Worm (Caenorhabditis elegans): ENCODE measurements around the gene F43D2.7.
A peak's percentile ranks its signal among the peaks of the same experiment; 100 is the strongest.

The F43D2.7 gene

DNA sequence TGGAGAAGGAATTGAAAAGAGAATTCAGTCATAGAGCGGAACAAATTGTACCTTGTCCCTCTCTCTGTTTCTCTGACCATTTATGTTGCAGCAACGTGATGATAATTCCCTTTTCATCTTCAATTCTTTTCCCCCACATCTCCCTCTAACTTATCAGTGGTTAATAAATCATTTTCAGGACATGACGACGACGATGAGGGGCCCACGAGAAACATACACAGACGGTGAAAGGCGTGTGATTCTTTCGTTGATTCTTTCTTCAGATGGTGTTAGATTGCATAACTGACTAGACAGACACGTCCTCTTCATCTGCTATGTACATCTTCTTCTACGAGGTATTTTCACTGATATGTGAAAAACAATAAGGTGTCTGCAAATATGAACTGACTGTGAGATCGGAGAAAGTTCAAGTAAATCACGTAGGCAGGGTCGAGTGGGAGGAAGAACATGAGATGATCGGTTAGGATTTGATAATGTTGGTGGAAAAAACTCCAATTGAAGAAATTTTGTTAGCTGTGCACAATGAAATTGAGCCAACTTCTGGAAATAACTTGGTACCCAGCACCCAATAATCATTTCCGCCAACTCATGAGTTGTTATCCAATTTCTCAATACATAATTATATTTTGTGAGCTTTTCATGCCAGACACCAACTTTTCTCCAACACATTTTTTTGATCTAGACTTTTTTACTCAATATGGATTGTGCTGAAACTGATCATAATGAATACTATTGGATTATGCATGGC, 20.8 kb upstream of the F43D2.7 start, which contains the start of gene srh-17 (continued):
- peak in 1 of 2 experiments; percentile 74 for TF ChIP-seq lin-35 (GFP tag; optimal IDR thresholded peaks at IDR 0.05)
- no peak for TF ChIP-seq nhr-84 (tag; optimal IDR thresholded peaks at IDR 0.05)
- no peak for TF ChIP-seq nhr-11 (tag; optimal IDR thresholded peaks at IDR 0.05)
- no peak for TF ChIP-seq mep-1 (tag; optimal IDR thresholded peaks at IDR 0.05)
- no peak for TF ChIP-seq sptf-1 (tag; optimal IDR thresholded peaks at IDR 0.05)
- TF ChIP-seq unc-86 (tag; optimal IDR thresholded peaks at IDR 0.05): no peak
- TF ChIP-seq hlh-4 (tag; optimal IDR thresholded peaks at IDR 0.05): no peak
- TF ChIP-seq nhr-90 (tag; optimal IDR thresholded peaks at IDR 0.05; ENCODE audit: poor library complexity): peak; percentile 73
- TF ChIP-seq ceh-90 (tag; optimal IDR thresholded peaks at IDR 0.05): no peak
- TF ChIP-seq zip-4 (GFP tag; optimal IDR thresholded peaks at IDR 0.05): no peak
- no peak for TF ChIP-seq dpl-1 (GFP tag; optimal IDR thresholded peaks at IDR 0.05)
- no peak for TF ChIP-seq efl-3 (GFP tag; optimal IDR thresholded peaks at IDR 0.05)
- no peak for TF ChIP-seq fos-1 (tag; optimal IDR thresholded peaks at IDR 0.05)
- TF ChIP-seq C34B4.2 (tag; optimal IDR thresholded peaks at IDR 0.05): no peak
- no peak for TF ChIP-seq unc-30 (tag; optimal IDR thresholded peaks at IDR 0.05)
- no peak for TF ChIP-seq irx-1 (tag; optimal IDR thresholded peaks at IDR 0.05)
- peak; percentile 64 for TF ChIP-seq snu-23 (GFP tag; optimal IDR thresholded peaks at IDR 0.05)

DNA sequence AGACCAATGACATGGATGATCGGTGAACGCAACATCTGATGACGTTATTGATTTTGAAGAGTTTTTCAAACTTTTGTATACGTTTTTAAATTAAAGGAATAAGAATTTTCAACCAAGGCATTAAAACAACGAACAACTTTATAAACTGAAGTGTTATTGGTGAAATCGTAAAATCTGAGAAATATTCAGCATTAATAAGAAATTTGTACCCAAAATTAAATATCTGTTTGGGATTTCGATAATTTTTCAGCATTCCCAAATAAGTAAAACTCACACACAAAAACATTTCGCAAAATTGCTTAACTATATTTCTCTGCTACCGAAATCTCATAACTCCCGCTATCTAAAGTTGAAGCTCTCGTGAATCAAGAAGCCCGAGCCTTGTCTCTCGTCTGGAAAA, 19.6 kb upstream of the F43D2.7 start:
- TF ChIP-seq nhr-90 (tag; optimal IDR thresholded peaks at IDR 0.05; ENCODE audit: poor library complexity) (no peak), pqm-1 (tag; optimal IDR thresholded peaks at IDR 0.05) (no peak), lin-35 (GFP tag; optimal IDR thresholded peaks at IDR 0.05) (no peak), efl-1 (optimal IDR thresholded peaks at IDR 0.05) (no peak), efl-1 (GFP tag; optimal IDR thresholded peaks at IDR 0.05 in 1 of 2) (peak in 1 of 2 experiments; percentile 17)

DNA sequence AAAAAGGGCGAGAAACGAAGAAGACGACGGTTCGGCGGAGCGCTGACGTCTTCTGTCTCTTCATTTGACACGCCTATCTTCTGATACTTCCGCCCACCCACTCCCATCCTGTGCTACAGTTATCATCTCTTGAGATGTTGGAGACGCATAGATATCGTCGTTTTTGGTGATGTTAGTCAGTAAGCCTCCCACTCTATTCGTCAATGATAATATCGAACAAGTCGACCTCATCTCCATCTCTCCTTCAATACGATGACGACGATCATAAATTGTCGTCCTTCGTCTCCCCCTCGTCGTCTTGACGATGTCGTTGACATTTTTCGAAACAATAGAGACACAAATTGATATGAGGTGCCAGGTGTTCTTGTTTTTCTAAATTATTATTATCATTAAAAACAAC, 18.2 kb upstream of the F43D2.7 start, which contains the start of gene slc-25A29:
Gene slc-25A29, minus strand, starts transcription at position 45 of the 400 bp plus-strand sequence.
- TF ChIP-seq hlh-17 (GFP tag; optimal IDR thresholded peaks at IDR 0.05; ENCODE audit: borderline replicate concordance) (no peak), lin-14 (GFP tag; optimal IDR thresholded peaks at IDR 0.05) (peak; percentile 15), efl-1 (optimal IDR thresholded peaks at IDR 0.05) (no peak), efl-1 (GFP tag; optimal IDR thresholded peaks at IDR 0.05 in 1 of 2) (peak in 1 of 2 experiments; percentile 79), nhr-85 (tag) (peak; percentile 28), elt-3 (tag; optimal IDR thresholded peaks at IDR 0.05) (peak in 2 of 6 experiments; percentile 2 to 41), blmp-1 (tag; optimal IDR thresholded peaks at IDR 0.05) (peak; percentile 57), nhr-20 (tag; optimal IDR thresholded peaks at IDR 0.05) (peak; percentile 6), zag-1 (tag; optimal IDR thresholded peaks at IDR 0.05) (no peak), nhr-71 (tag; optimal IDR thresholded peaks at IDR 0.05) (peak; percentile 9)

DNA sequence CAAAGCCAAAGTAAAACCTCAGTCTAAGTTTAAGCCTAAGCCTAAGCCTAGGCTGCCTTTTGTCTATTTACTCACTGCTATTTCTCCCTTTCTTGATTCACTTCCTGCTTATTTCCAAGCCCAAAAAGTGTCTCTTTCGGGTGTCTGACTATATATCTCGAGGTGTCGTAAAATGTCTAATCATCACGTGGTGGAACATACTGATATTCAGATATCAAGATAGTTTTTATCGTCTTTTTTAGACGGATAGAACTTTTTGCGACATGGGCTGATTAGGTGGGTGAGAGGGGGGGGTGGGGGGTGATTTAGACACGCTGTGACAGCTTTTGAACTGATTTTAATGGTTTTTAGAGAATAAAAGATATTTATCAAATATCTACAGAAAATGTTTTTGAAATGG, 17.0 kb upstream of the F43D2.7 start:
- no peak for TF ChIP-seq ces-1 (GFP tag; optimal IDR thresholded peaks at IDR 0.05)
- peak; percentile 33 for TF ChIP-seq blmp-1 (tag; optimal IDR thresholded peaks at IDR 0.05)
- peak in 1 of 2 experiments; percentile 5 for TF ChIP-seq lsy-2 (tag; optimal IDR thresholded peaks at IDR 0.05)
- TF ChIP-seq nhr-20 (tag; optimal IDR thresholded peaks at IDR 0.05): peak; percentile 10
- TF ChIP-seq ztf-11 (tag; optimal IDR thresholded peaks at IDR 0.05): no peak
- TF ChIP-seq sup-37 (GFP tag; optimal IDR thresholded peaks at IDR 0.05): no peak
- TF ChIP-seq Y116A8C.19 (tag; optimal IDR thresholded peaks at IDR 0.05; ENCODE audit: borderline replicate concordance): no peak
- peak in 3 of 6 experiments; percentile 10 to 73 (median 64) for TF ChIP-seq elt-3 (tag; optimal IDR thresholded peaks at IDR 0.05)
- TF ChIP-seq efl-1 (optimal IDR thresholded peaks at IDR 0.05): no peak
- TF ChIP-seq efl-1 (GFP tag; optimal IDR thresholded peaks at IDR 0.05 in 1 of 2): peak in 1 of 2 experiments; percentile 85
- TF ChIP-seq nhr-19 (GFP tag; conservative IDR thresholded peaks at IDR 0.05): peak; percentile 31
- no peak for TF ChIP-seq F16B12.6 (tag; optimal IDR thresholded peaks at IDR 0.05)
- peak; percentile 50 for TF ChIP-seq lin-14 (GFP tag; optimal IDR thresholded peaks at IDR 0.05)
- TF ChIP-seq lin-35 (GFP tag; optimal IDR thresholded peaks at IDR 0.05): peak in 1 of 2 experiments; percentile 7
- TF ChIP-seq ama-1 (optimal IDR thresholded peaks at IDR 0.05): no peak
- TF ChIP-seq nhr-85 (tag): peak; percentile 78
- no peak for TF ChIP-seq xbp-1 (tag; optimal IDR thresholded peaks at IDR 0.05)
- no peak for TF ChIP-seq mdl-1 (tag; optimal IDR thresholded peaks at IDR 0.05)

Measured in whole organism, L1 larva.